Worm (Caenorhabditis elegans) whole organism, L3 larva: ENCODE data around the gene kin-34.

Experiments
- ceh-82 ChIP-seq: fragments of 150-350 bp; optimal IDR thresholded peaks from 2 replicates; lab custom pipeline; 2014; ENCODE audit warnings: missing biosample characterization, missing genetic modification characterization
- elt-1 ChIP-seq: fragments of 150-350 bp; optimal IDR thresholded peaks from 2 replicates; lab custom pipeline; 2014; ENCODE audit warnings: missing biosample characterization, missing genetic modification characterization
- elt-2 ChIP-seq: sonication (generic microtip); optimal IDR thresholded peaks from 2 replicates; lab custom pipeline; 2016; ENCODE audit warnings: missing genetic modification reagents, mild to moderate bottlenecking, missing genetic modification characterization, missing compliant biosample characterization
- fkh-10 ChIP-seq: sonication (generic microtip); optimal IDR thresholded peaks from 2 replicates; lab custom pipeline; 2017; ENCODE audit warnings: missing biosample characterization, missing genetic modification reagents, missing genetic modification characterization
- fkh-2 ChIP-seq: fragments of 150-350 bp; optimal IDR thresholded peaks from 2 replicates; lab custom pipeline; 2014; ENCODE audit warnings: missing biosample characterization, missing genetic modification reagents, missing genetic modification characterization
- nhr-12 ChIP-seq: fragments of 150-350 bp; optimal IDR thresholded peaks from 2 replicates; lab custom pipeline; 2014; ENCODE audit warnings: missing biosample characterization, missing genetic modification characterization
- nhr-23 ChIP-seq: fragments of 150-350 bp; optimal IDR thresholded peaks from 2 replicates; lab custom pipeline; 2014; ENCODE audit warnings: missing biosample characterization, missing genetic modification reagents, missing genetic modification characterization
- nhr-25 ChIP-seq: sonication (generic microtip); optimal IDR thresholded peaks from 2 replicates; lab custom pipeline; 2017; ENCODE audit warnings: missing biosample characterization, missing genetic modification characterization
- skn-1 ChIP-seq: fragments of 150-350 bp; optimal IDR thresholded peaks from 2 replicates; lab custom pipeline; 2014; ENCODE audit warnings: missing biosample characterization, missing genetic modification characterization
- unc-62 ChIP-seq: fragments of 150-350 bp; sonication (generic microtip); optimal IDR thresholded peaks from 4 replicates; lab custom pipeline; 2014; ENCODE audit warnings: missing biosample characterization, missing genetic modification reagents, missing genetic modification characterization
- ztf-11 ChIP-seq: fragments of 150-350 bp; optimal IDR thresholded peaks from 2 replicates; lab custom pipeline; 2014; ENCODE audit warnings: missing biosample characterization, missing genetic modification characterization

Gene kin-34

ce11 chrV:201300-201699 is 44.7 kb downstream of the kin-34 start, which contains the start of gene trpp-1:
trpp-1 (plus strand) TSS chrV:201600.
- TF ChIP-seq ceh-82 (tag; lab: Kevin White, UChicago): no peak
- no peak for TF ChIP-seq ztf-11 (tag; lab: Kevin White, UChicago)
- TF ChIP-seq elt-1: no peak
- no peak for TF ChIP-seq unc-62 (GFP tag; lab: Kevin White, UChicago)
- TF ChIP-seq skn-1 (tag; lab: Kevin White, UChicago): no peak
- no peak for TF ChIP-seq fkh-10 (GFP tag; lab: Kevin White, UChicago)
- no peak for TF ChIP-seq nhr-12 (tag; lab: Kevin White, UChicago)
- TF ChIP-seq, all 47 proteins: peak for 0

- no peak for TF ChIP-seq ztf-11 (tag; lab: Kevin White, UChicago)
- TF ChIP-seq unc-62 (GFP tag; lab: Kevin White, UChicago): no peak
- TF ChIP-seq elt-2: no peak
- no peak for TF ChIP-seq nhr-25 (tag; lab: Kevin White, UChicago)
- TF ChIP-seq nhr-23 (tag; lab: Kevin White, UChicago): no peak
- no peak for TF ChIP-seq fkh-2 (tag; lab: Kevin White, UChicago)
These were observed 51.2 kb downstream of the kin-34 start for ce11 chrV:194760-195159.
